Worm (Caenorhabditis elegans): ENCODE data around the gene tag-124.

Gene tag-124

DNA sequence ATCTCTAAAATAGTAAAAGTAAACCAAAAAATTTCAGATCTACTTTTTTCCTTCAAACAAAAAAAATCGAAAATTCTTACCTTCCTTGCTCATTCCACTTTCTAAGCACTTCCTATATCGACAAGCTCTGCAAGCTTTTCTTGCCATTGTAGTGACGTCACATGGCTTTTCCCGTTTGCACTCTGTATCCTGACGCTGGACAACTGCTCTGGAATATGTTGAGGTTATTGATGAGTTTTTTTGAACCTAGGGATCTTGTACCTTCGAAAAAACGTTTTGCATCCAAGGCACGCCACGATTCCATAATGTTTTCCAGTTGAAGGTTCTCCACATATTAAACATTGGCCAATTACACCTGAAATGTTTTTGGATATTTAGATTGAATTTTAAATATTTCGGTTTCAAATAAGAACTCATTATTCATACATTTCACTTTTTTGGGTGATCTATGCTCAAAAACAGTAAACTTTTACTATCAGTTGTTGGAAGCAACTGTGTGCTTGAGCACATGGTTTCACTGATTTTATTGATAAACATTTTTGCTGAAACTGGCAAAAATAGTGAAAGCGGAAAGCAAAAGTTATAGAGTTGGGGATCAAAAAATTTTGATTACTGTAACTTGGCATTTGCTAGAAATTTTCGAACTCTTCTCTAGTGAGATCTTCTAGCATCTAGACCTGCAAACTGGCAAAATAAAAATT lies 9.1 kb downstream of the tag-124 start:
- peak; percentile 53 for TF ChIP-seq dve-1 (tag; optimal IDR thresholded peaks at IDR 0.05; ENCODE audit: insufficient read depth)
- peak; percentile 13; the same call in 1 of the 2 replicates for TF ChIP-seq php-3 (GFP tag; IDR thresholded peaks at IDR 0.05)
- no peak for TF ChIP-seq ceh-32 (tag; optimal IDR thresholded peaks at IDR 0.05; ENCODE audit: poor library complexity)
- TF ChIP-seq R02D3.7 (tag; optimal IDR thresholded peaks at IDR 0.05), result no peak
- TF ChIP-seq daf-16 (GFP tag; optimal IDR thresholded peaks at IDR 0.05), result no peak
- peak; percentile 70 for TF ChIP-seq daf-16 (tag; optimal IDR thresholded peaks at IDR 0.05)
- no peak for TF ChIP-seq ces-1 (GFP tag; optimal IDR thresholded peaks at IDR 0.05)
- TF ChIP-seq pqm-1 (tag; optimal IDR thresholded peaks at IDR 0.05), result peak; percentile 48
- no peak for TF ChIP-seq madf-9 (GFP tag; conservative IDR thresholded peaks at IDR 0.05)
- TF ChIP-seq vab-7 (GFP tag; IDR thresholded peaks at IDR 0.05), result no peak
- TF ChIP-seq mes-2 (tag; optimal IDR thresholded peaks at IDR 0.05; ENCODE audit: poor library complexity, severe bottlenecking), result no peak
- no peak for TF ChIP-seq egl-27 (tag; optimal IDR thresholded peaks at IDR 0.05)
- TF ChIP-seq mdl-1 (tag; optimal IDR thresholded peaks at IDR 0.05), result peak in 1 of 2 experiments; percentile 42
- TF ChIP-seq unc-62 (GFP tag; optimal IDR thresholded peaks at IDR 0.05 in 1 of 2), result no peak
- no peak for TF ChIP-seq unc-62 (tag; optimal IDR thresholded peaks at IDR 0.05)
- TF ChIP-seq lin-15B (tag; optimal IDR thresholded peaks at IDR 0.05), result no peak
- no peak for TF ChIP-seq gei-8 (GFP tag; optimal IDR thresholded peaks at IDR 0.05)
- peak; percentile 25 for TF ChIP-seq dmd-6 (GFP tag; IDR thresholded peaks at IDR 0.05)
- TF ChIP-seq zfp-3 (GFP tag; conservative IDR thresholded peaks at IDR 0.05), result 0 out of 2 replicates have a peak, but pooled peaks have one; percentile 1
- no peak for TF ChIP-seq ztf-11 (tag; optimal IDR thresholded peaks at IDR 0.05)
- TF ChIP-seq mxl-3 (GFP tag; optimal IDR thresholded peaks at IDR 0.05), result peak; percentile 23
- peak; percentile 26 for TF ChIP-seq hlh-30 (tag; optimal IDR thresholded peaks at IDR 0.05; ENCODE audit: insufficient read depth)
- TF ChIP-seq nhr-28 (tag; optimal IDR thresholded peaks at IDR 0.05), result peak; percentile 37
- 0 out of 2 replicates have a peak, but pooled peaks have one; percentile 19 for TF ChIP-seq saeg-2 (GFP tag; IDR thresholded peaks at IDR 0.05)
- no peak for TF ChIP-seq snpc-4 (tag; optimal IDR thresholded peaks at IDR 0.05)

DNA sequence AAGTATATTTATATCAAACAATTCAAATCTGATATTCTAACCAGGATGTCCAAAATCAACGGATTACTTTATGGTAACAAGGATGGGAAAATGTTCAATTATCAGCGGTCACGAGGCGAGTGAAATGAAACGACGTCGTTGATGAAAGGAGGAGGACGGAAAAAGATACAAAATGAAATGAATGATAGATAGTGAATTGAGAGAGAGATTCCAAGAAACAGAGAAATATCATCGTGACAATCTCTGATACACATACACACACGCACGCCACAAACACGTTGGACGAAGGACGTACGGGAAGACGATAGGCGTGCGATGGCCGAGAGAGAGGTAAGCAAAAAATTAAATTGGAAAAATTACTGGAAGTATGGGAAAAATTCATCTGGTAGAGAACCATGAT lies 10.0 kb downstream of the tag-124 start:
- TF ChIP-seq daf-16 (GFP tag; optimal IDR thresholded peaks at IDR 0.05) (no peak), daf-16 (tag; optimal IDR thresholded peaks at IDR 0.05) (peak; percentile 82), hlh-11 (tag; optimal IDR thresholded peaks at IDR 0.05) (peak; percentile 88), snpc-4 (tag; optimal IDR thresholded peaks at IDR 0.05) (no peak), ceh-28 (tag; optimal IDR thresholded peaks at IDR 0.05) (no peak), fkh-10 (GFP tag; optimal IDR thresholded peaks at IDR 0.05) (no peak), dmd-9 (GFP tag; IDR thresholded peaks at IDR 0.05) (no peak), nhr-42 (GFP tag; IDR thresholded peaks at IDR 0.05) (no peak), ceh-20 (GFP tag; IDR thresholded peaks at IDR 0.05) (0 out of 2 replicates have a peak, but pooled peaks have one; percentile 47), lin-13 (GFP tag; optimal IDR thresholded peaks at IDR 0.05) (peak; percentile 35), pqm-1 (tag; optimal IDR thresholded peaks at IDR 0.05) (peak; percentile 28), dpl-1 (GFP tag; optimal IDR thresholded peaks at IDR 0.05) (peak; percentile 8), ctbp-1 (GFP tag; IDR thresholded peaks at IDR 0.05) (no peak), hif-1 (tag; optimal IDR thresholded peaks at IDR 0.05) (peak in 1 of 2 experiments; percentile 37), dve-1 (tag; optimal IDR thresholded peaks at IDR 0.05; ENCODE audit: insufficient read depth) (peak; percentile 73), mep-1 (tag; optimal IDR thresholded peaks at IDR 0.05) (peak; percentile 66), lsy-2 (tag; optimal IDR thresholded peaks at IDR 0.05) (peak in 1 of 2 experiments; percentile 60), php-3 (GFP tag; IDR thresholded peaks at IDR 0.05) (peak; percentile 33; the same call in 1 of the 2 replicates), lin-38 (GFP tag; IDR thresholded peaks at IDR 0.05) (peak; percentile 20; the same call in 1 of the 2 replicates), rbr-2 (tag; optimal IDR thresholded peaks at IDR 0.05) (peak; percentile 29), nhr-6 (tag; optimal IDR thresholded peaks at IDR 0.05) (peak; percentile 58), aha-1 (tag) (peak; percentile 95), lin-29 (GFP tag; IDR thresholded peaks at IDR 0.05) (no peak), nhr-102 (tag; optimal IDR thresholded peaks at IDR 0.05) (peak; percentile 49), nhr-25 (tag; optimal IDR thresholded peaks at IDR 0.05; ENCODE audit: borderline replicate concordance, insufficient read depth) (peak; percentile 29), unc-62 (GFP tag; optimal IDR thresholded peaks at IDR 0.05 in 1 of 2) (peak in 1 of 2 experiments; percentile 100), unc-62 (tag; optimal IDR thresholded peaks at IDR 0.05) (no peak), vab-7 (GFP tag; IDR thresholded peaks at IDR 0.05) (no peak), mxl-3 (GFP tag; optimal IDR thresholded peaks at IDR 0.05) (peak; percentile 100), nhr-10 (tag; optimal IDR thresholded peaks at IDR 0.05) (peak; percentile 74), fos-1 (tag; optimal IDR thresholded peaks at IDR 0.05) (no peak), mes-2 (tag; optimal IDR thresholded peaks at IDR 0.05; ENCODE audit: poor library complexity, severe bottlenecking) (peak; percentile 0), snpc-1.2 (GFP tag; IDR thresholded peaks at IDR 0.05) (no peak)

Data from whole organism, L4 larva.